Fruit fly (Drosophila melanogaster): ENCODE results near the gene CG32148.

DNA sequence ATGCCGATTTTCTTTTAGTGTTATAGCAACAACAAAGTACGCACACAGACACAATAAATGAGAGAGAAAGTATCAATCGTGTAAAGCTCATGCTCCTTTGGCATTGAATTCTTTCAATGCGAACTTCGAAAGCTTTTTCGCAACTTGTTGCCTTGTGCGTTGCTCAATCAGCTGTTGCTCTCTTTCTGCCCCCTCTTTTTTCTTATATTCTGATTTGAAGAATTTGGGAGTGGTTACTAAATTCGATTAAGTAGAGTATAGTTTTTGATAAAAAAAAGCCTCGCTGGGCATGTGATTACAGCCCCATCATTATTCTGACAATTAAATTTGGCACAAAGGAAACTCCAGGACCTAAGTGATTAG is 11.4 kb downstream of the CG32148 start:
- TF ChIP-seq pan (optimal IDR thresholded peaks at IDR 0.05) = no peak
- no peak for TF ChIP-seq Rel (GFP tag; optimal IDR thresholded peaks at IDR 0.05)
- no peak for TF ChIP-seq Rel (tag; optimal IDR thresholded peaks at IDR 0.05)
- no peak for TF ChIP-seq rgr (GFP tag; optimal IDR thresholded peaks at IDR 0.05)
- TF ChIP-seq h (GFP tag; optimal IDR thresholded peaks at IDR 0.05) = no peak
- TF ChIP-seq dsf (GFP tag; optimal IDR thresholded peaks at IDR 0.05; ENCODE audit: borderline replicate concordance) = no peak
- TF ChIP-seq Dfd (GFP tag; optimal IDR thresholded peaks at IDR 0.05) = no peak
- no peak for TF ChIP-seq ey (GFP tag; optimal IDR thresholded peaks at IDR 0.05)
- no peak for TF ChIP-seq psq (GFP tag; optimal IDR thresholded peaks at IDR 0.05)
- TF ChIP-seq jim (GFP tag; optimal IDR thresholded peaks at IDR 0.05) = no peak
- no peak for TF ChIP-seq Sp1 (GFP tag; optimal IDR thresholded peaks at IDR 0.05)
- TF ChIP-seq Abd-B (GFP tag; optimal IDR thresholded peaks at IDR 0.05) = no peak
- no peak for TF ChIP-seq N (GFP tag; optimal IDR thresholded peaks at IDR 0.05)
- no peak for TF ChIP-seq usp (GFP tag; optimal IDR thresholded peaks at IDR 0.05)

All from whole organism, wandering third instar larva.